Fruit fly (Drosophila melanogaster): ENCODE data around the gene Rpn12R.

Gene Rpn12R

DNA sequence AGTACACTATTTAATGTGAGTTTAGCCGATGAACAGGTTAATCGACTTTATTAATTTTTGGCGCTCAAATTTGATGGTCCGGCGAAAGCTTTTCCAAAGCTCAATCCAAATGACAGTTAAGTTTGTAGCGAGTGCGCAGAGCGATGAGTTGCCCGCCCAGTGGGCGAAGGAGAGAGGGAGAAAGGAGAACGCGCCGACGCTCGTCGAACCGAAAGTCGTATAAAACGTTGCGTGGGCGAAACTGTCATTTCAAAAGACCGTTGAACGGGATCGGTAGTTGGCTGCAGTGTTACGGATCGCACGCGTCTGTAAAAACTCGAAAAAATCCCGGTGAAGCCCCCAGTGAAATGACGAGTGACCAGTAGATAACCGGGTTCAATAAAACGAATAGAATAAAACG lies 50.3 kb downstream of the Rpn12R start, which contains the start of gene Zip71B:
Gene Zip71B (plus strand): TSS at position 265 of the 400 bp plus-strand sequence.
- TF ChIP-seq CG32121 (GFP tag; IDR thresholded peaks at IDR 0.05) (no peak), Pif1A (GFP tag; optimal IDR thresholded peaks at IDR 0.05) (no peak)
